Fruit fly (Drosophila melanogaster) whole organism, wandering third instar larva: ENCODE results near the gene CG12877.

Source experiments
- GATAd ChIP-seq: sonication (Bioruptor generic); optimal IDR thresholded peaks from 2 replicates; lab custom pipeline; 2016; ENCODE audit warnings: missing biosample characterization, missing genetic modification characterization
- br ChIP-seq: fragments of 200-800 bp; sonication (Bioruptor generic); optimal IDR thresholded peaks from 2 replicates; lab custom pipeline; 2016; ENCODE audit warnings: missing biosample characterization, missing genetic modification characterization
- fru ChIP-seq: fragments of 200-800 bp; sonication (Bioruptor generic); optimal IDR thresholded peaks from 3 replicates; lab custom pipeline; 2016; ENCODE audit warnings: missing biosample characterization, mild to moderate bottlenecking, missing genetic modification characterization
- sv ChIP-seq: fragments of 200-800 bp; sonication (Bioruptor generic); optimal IDR thresholded peaks from 3 replicates; lab custom pipeline; 2016; ENCODE audit warnings: missing biosample characterization, missing genetic modification characterization
- tai ChIP-seq: sonication (Bioruptor generic); optimal IDR thresholded peaks from 2 replicates; lab custom pipeline; 2016; ENCODE audit warnings: missing biosample characterization, missing genetic modification characterization

DNA sequence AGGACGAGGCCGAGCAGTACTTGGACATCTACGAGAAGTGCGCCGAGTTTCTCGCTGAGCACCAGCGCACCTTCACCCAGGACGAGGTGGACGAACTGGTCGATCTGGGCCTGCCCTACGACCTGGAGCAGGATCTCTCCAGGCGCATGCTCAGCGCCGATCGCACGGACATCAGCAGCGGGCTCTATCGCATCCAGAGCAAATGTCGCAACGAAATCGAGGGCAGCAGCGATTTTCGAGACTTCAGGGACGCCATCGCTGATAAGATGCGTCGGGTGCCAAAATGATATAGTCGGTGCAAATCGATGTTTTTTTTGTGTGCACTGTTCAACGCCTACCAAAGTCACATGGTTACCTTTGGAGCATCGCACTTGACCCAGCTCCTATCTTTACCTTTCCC lies 27.2 kb upstream of the CG12877 start:
- TF ChIP-seq sv (GFP tag; lab: Kevin White, UChicago) (no peak), GATAd (GFP tag; lab: Kevin White, UChicago) (no peak), br (no peak), fru (GFP tag; lab: Kevin White, UChicago) (no peak), tai (GFP tag; lab: Kevin White, UChicago) (no peak)
